Worm (Caenorhabditis elegans): ENCODE data around the gene F35E8.7.

The F35E8.7 gene

DNA sequence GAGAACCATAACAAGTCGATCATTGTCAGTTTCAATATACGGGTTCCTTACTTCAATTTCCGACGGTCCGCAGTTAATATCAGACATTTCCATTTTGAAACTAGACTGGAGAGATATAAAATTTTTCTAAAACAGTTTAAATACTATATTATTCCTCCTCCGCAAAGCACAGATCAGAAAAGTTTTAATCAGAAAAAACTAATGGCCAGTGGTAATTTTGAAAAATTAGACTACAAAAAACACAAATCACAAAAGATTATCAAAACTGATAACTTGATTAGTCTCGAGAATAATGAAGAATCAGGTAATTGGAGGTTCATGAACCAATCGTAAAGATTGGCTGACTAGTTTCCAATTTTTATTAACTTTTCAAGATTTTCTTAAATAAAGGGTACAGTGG is 27.8 kb upstream of the F35E8.7 start, which contains the start of gene T06C12.9:
Gene T06C12.9 (minus strand): TSS at position 101 of the 400 bp plus-strand sequence.
- TF ChIP-seq nhr-11 (tag; optimal IDR thresholded peaks at IDR 0.05): no peak
- peak; percentile 20 for TF ChIP-seq nhr-85 (tag)

DNA sequence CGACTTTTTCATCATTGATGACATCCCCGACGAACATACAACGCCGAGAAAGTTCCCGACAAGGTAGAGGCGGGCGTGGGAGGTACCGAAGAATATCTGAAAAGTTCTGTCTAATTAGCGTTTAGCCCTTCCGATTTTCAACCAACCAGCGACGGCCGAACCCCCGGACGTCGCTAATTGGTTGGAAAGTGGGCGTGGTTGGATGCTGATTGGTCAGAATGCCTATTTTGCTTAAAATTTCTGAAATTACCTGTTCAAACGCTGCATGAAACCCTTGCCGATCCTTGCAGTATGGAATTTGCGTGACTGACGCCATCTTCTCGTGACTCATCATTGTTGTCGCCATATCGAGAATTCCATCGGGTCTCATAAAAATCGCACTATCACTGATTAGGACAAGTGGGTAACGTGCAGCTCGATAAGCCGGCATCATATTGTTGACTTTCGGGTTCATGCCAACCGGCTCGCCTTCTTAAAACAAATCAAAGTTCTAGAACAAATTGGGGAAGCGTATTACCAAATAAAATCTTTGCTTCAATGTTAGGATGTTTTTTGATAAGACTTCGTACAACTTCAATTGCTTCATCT is 26.0 kb upstream of the F35E8.7 start:
- TF ChIP-seq lin-35 (GFP tag; optimal IDR thresholded peaks at IDR 0.05) (peak in 1 of 2 experiments; percentile 25), nhr-20 (tag; optimal IDR thresholded peaks at IDR 0.05) (peak; percentile 24), nhr-12 (tag; optimal IDR thresholded peaks at IDR 0.05) (no peak), pag-3 (tag; optimal IDR thresholded peaks at IDR 0.05; ENCODE audit: borderline replicate concordance, insufficient read depth) (no peak), nhr-90 (tag; optimal IDR thresholded peaks at IDR 0.05; ENCODE audit: poor library complexity) (peak; percentile 18), elt-2 (tag; optimal IDR thresholded peaks at IDR 0.05) (peak; percentile 87), sup-37 (GFP tag; optimal IDR thresholded peaks at IDR 0.05) (no peak), mef-2 (tag; optimal IDR thresholded peaks at IDR 0.05) (no peak), tlp-1 (tag; optimal IDR thresholded peaks at IDR 0.05) (peak; percentile 19), nhr-71 (tag; optimal IDR thresholded peaks at IDR 0.05) (no peak)

DNA sequence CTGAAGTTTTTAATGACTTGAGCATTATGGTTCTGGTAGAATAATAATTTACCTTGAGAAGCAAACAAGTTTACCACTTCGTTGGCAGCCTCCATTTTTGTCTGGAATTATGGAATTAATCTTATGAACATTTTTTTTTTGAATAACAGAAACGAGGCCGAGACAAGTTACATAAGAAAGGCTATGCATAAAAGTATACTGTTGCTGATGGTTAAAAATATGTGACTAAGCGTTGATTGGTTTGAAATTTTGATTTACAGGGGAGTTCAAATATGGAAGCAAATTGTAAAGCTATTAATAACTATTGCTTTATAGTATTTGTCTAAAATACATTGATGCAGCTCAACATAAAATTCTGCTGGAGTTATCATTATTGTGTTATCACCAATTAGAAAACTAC is 25.1 kb upstream of the F35E8.7 start, which contains the start of gene cgt-1:
Gene cgt-1 (minus strand): TSS at position 101 of the 400 bp plus-strand sequence.
- no peak for TF ChIP-seq ceh-90 (tag; optimal IDR thresholded peaks at IDR 0.05)
- TF ChIP-seq elt-2 (tag; optimal IDR thresholded peaks at IDR 0.05): peak; percentile 24

DNA sequence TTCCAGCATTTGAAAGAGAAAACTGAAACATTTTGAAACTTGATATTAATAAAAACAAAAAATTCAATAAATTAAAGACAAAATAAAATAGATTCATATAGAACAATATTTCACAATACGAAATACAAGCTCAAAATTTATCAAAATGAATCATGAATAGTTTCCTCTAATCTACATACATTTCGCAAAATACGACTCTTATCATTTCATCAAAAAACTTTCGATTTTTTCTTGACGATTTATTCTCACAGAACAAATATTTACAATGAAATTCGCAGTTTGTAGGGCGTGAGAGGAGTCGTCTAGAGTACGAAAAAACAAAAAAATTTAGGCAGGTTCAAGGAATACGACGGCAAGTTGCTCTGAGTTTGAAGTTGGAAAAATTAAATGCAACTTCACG is 23.7 kb upstream of the F35E8.7 start:
- no peak for TF ChIP-seq ama-1 (optimal IDR thresholded peaks at IDR 0.05)
- peak; percentile 57 for TF ChIP-seq elt-2 (tag; optimal IDR thresholded peaks at IDR 0.05)

DNA sequence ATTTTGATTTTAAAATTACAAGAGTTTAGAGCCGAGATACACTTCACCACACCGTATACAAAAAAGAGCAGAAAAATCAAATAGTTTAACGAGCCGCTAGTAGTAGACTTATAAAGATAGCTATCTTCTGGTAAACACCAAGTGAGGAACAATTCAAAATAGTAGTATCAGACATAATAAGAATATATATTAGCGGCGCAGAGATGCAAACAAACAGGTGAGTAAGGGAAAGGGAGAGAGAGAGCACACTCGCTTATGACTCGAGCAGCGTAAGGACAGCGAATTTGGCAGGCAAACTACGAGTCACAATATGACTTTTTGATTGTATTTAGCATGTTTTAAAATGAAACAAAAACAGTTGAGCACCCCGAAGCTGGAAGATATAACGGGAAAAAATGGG is 22.5 kb upstream of the F35E8.7 start:
- TF ChIP-seq elt-2 (tag; optimal IDR thresholded peaks at IDR 0.05): peak; percentile 57
- TF ChIP-seq lin-35 (GFP tag; optimal IDR thresholded peaks at IDR 0.05): peak in 1 of 2 experiments; percentile 27
- TF ChIP-seq lin-14 (GFP tag; optimal IDR thresholded peaks at IDR 0.05): peak; percentile 23
- TF ChIP-seq fkh-8 (tag; optimal IDR thresholded peaks at IDR 0.05): peak; percentile 10
- no peak for TF ChIP-seq fkh-10 (GFP tag; optimal IDR thresholded peaks at IDR 0.05)

DNA sequence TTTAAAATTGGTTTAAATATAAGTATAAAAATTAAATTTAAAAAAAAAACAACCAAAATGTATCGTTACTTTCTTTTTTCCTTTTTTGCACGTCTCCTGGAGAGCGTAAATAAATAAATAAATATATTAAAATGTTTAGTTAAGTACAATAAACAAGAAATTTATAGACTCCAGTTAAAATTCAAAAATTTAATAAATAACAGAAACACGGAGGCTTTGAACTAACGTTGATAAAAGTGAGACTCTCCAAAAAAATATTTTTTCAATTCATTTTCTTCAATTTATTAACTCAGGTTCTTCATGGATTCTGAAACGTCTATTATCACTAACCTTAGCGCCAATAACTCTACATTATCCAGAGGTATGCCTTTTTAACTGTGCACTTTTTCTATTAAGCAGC is 22.1 kb upstream of the F35E8.7 start, which contains the start of gene T06C12.12:
Gene T06C12.12 (plus strand): TSS at position 301 of the 400 bp plus-strand sequence.
- TF ChIP-seq unc-30 (tag; optimal IDR thresholded peaks at IDR 0.05): no peak
- no peak for TF ChIP-seq ztf-4 (tag; optimal IDR thresholded peaks at IDR 0.05)
- TF ChIP-seq jun-1 (tag; optimal IDR thresholded peaks at IDR 0.05): no peak
- no peak for TF ChIP-seq fkh-8 (tag; optimal IDR thresholded peaks at IDR 0.05)

DNA sequence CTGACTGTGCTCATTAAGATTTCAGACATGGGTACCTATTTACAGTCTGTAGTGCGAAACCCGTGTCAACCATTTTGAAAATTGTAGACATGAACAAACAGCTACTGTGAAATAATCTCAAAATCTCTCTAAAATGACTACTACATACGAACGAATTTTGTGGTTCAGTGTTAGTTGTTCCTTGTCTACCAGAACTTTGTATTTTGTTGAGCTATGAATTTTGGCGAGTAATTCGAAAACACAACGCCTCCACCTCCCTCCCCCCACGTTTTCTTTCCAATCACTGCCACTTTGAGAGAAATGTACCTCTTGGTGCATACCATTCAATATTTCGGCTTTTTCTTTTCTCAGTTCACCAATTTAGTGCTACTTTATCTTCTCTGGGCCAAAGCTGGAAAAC is 21.1 kb upstream of the F35E8.7 start, which contains the start of gene T06C12.11:
Gene T06C12.11 (plus strand): TSS at position 301 of the 400 bp plus-strand sequence.
- TF ChIP-seq elt-3 (tag; optimal IDR thresholded peaks at IDR 0.05) (no peak), lin-15B (tag; optimal IDR thresholded peaks at IDR 0.05) (no peak), ceh-63 (GFP tag; optimal IDR thresholded peaks at IDR 0.05) (no peak), pqm-1 (tag; optimal IDR thresholded peaks at IDR 0.05) (no peak), unc-98 (GFP tag; IDR thresholded peaks at IDR 0.05) (no peak), aly-2 (tag; optimal IDR thresholded peaks at IDR 0.05) (no peak), lin-14 (GFP tag; optimal IDR thresholded peaks at IDR 0.05) (no peak), nhr-12 (tag; optimal IDR thresholded peaks at IDR 0.05) (no peak), mef-2 (tag; optimal IDR thresholded peaks at IDR 0.05) (no peak), zag-1 (tag; optimal IDR thresholded peaks at IDR 0.05) (no peak)

DNA sequence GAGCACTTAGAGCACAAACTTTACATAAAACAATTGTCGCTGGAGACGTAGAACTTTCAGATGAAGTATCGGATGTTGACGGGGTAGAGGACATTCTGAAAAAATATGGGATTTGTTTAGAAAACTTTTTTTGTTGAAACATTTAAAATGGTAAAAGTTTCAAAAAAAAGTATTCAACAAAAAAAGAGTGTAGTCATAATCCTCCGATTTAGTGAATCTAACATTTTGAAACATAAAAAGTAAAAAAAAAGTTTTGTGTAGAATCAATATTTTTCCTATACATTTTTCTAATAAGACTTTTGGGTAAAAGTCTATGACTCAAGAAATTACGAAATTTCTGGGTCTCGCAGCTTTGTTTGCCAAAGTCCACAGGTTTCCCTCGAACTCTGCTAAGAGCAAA is 17.1 kb upstream of the F35E8.7 start, which contains the start of gene nhr-213:
Gene nhr-213 (minus strand): TSS at position 101 of the 400 bp plus-strand sequence.
- no peak for TF ChIP-seq fos-1 (tag; optimal IDR thresholded peaks at IDR 0.05)
- no peak for TF ChIP-seq lin-35 (GFP tag; optimal IDR thresholded peaks at IDR 0.05)
- no peak for TF ChIP-seq elt-3 (tag; optimal IDR thresholded peaks at IDR 0.05)
- TF ChIP-seq egl-27 (tag; optimal IDR thresholded peaks at IDR 0.05): no peak
- TF ChIP-seq pag-3 (tag; optimal IDR thresholded peaks at IDR 0.05; ENCODE audit: borderline replicate concordance, insufficient read depth): no peak
- no peak for TF ChIP-seq irx-1 (tag; optimal IDR thresholded peaks at IDR 0.05)
- no peak for TF ChIP-seq vab-15 (tag; optimal IDR thresholded peaks at IDR 0.05)
- TF ChIP-seq ztf-4 (tag; optimal IDR thresholded peaks at IDR 0.05): no peak
- no peak for TF ChIP-seq nhr-90 (tag; optimal IDR thresholded peaks at IDR 0.05; ENCODE audit: poor library complexity)
- no peak for TF ChIP-seq sup-37 (GFP tag; optimal IDR thresholded peaks at IDR 0.05)
- TF ChIP-seq nhr-84 (tag; optimal IDR thresholded peaks at IDR 0.05): no peak
- no peak for TF ChIP-seq zip-4 (GFP tag; optimal IDR thresholded peaks at IDR 0.05)
- TF ChIP-seq tlp-1 (tag; optimal IDR thresholded peaks at IDR 0.05): no peak

Measured in whole organism, L1 larva.